Worm (Caenorhabditis elegans): ENCODE data around the gene Y42A5A.5.

- no peak for TF ChIP-seq ref-1 (GFP tag; conservative IDR thresholded peaks at IDR 0.05)
- peak; percentile 23 for TF ChIP-seq cog-1 (tag; optimal IDR thresholded peaks at IDR 0.05)
- TF ChIP-seq flt-1 (GFP tag; IDR thresholded peaks at IDR 0.05): no peak
- no peak for TF ChIP-seq ztf-23 (GFP tag; IDR thresholded peaks at IDR 0.05)
- TF ChIP-seq tab-1 (GFP tag; IDR thresholded peaks at IDR 0.05): no peak
- TF ChIP-seq T22C8.4 (GFP tag; IDR thresholded peaks at IDR 0.05): no peak
- TF ChIP-seq klf-2 (GFP tag; conservative IDR thresholded peaks at IDR 0.05): no peak
- TF ChIP-seq med-1 (GFP tag; optimal IDR thresholded peaks at IDR 0.05; ENCODE audit: insufficient read depth): no peak
These were observed 27.1 kb downstream of the Y42A5A.5 start for ce11 chrV:11082475-11082874.
